Fruit fly (Drosophila melanogaster): ENCODE data around the gene CG14285.

- TF ChIP-seq Clk (GFP tag; optimal IDR thresholded peaks at IDR 0.05) (peak; percentile 65), kay (GFP tag; ENCODE audit: borderline replicate concordance) (no peak), CG12768 (GFP tag; optimal IDR thresholded peaks at IDR 0.05) (peak; percentile 70), CG33017 (tag; optimal IDR thresholded peaks at IDR 0.05) (peak; percentile 78), CG5204 (GFP tag; optimal IDR thresholded peaks at IDR 0.05) (peak; percentile 73), tj (GFP tag; optimal IDR thresholded peaks at IDR 0.05) (peak; percentile 50)
These were observed 41.2 kb upstream of the CG14285 start, which contains the start of the genes snRNP-U1-C and gukh for dm6 chr3R:18983614-18984185.
